Worm (Caenorhabditis elegans) whole organism, L1 larva: ENCODE results near the gene npp-9.

Source experiments
- aha-1 ChIP-seq: fragments of 150-350 bp; optimal IDR thresholded peaks from 2 replicates; lab custom pipeline; 2014; ENCODE audit warnings: missing biosample characterization, missing genetic modification characterization
- aly-2 ChIP-seq: fragments of 150-350 bp; optimal IDR thresholded peaks from 2 replicates; lab custom pipeline; 2014; ENCODE audit warnings: missing biosample characterization, missing genetic modification characterization
- ama-1 ChIP-seq: fragments of 150-350 bp; optimal IDR thresholded peaks from 2 replicates; lab custom pipeline; 2014
- ceh-90 ChIP-seq: sonication (generic microtip); optimal IDR thresholded peaks from 2 replicates; lab custom pipeline; 2016; ENCODE audit warnings: missing genetic modification characterization, missing compliant biosample characterization
- dsc-1 ChIP-seq: sonication (generic microtip); optimal IDR thresholded peaks from 2 replicates; lab custom pipeline; 2016; ENCODE audit warnings: mild to moderate bottlenecking, missing genetic modification characterization, missing compliant biosample characterization
- fkh-10 ChIP-seq: sonication (generic microtip); optimal IDR thresholded peaks from 2 replicates; lab custom pipeline; 2017; ENCODE audit warnings: missing biosample characterization, missing genetic modification reagents, missing genetic modification characterization
- fos-1 ChIP-seq: fragments of 150-350 bp; optimal IDR thresholded peaks from 2 replicates; lab custom pipeline; 2014; ENCODE audit warnings: missing biosample characterization, missing genetic modification characterization
- lir-3 ChIP-seq: sonication (generic microtip); optimal IDR thresholded peaks from 2 replicates; lab custom pipeline; 2016; ENCODE audit warnings: mild to moderate bottlenecking, missing genetic modification characterization, moderate library complexity, missing compliant biosample characterization; ENCODE audit not compliant: poor library complexity
- nhr-76 ChIP-seq: sonication (generic microtip); optimal IDR thresholded peaks from 2 replicates; lab custom pipeline; 2017; ENCODE audit warnings: missing biosample characterization, missing genetic modification characterization
- snpc-4 ChIP-seq: fragments of 150-350 bp; optimal IDR thresholded peaks from 2 replicates; lab custom pipeline; 2014; ENCODE audit warnings: missing biosample characterization, missing genetic modification characterization
- tlp-1 ChIP-seq: fragments of 150-350 bp; optimal IDR thresholded peaks from 2 replicates; lab custom pipeline; 2014; ENCODE audit warnings: missing biosample characterization, missing genetic modification characterization
- unc-62 ChIP-seq: fragments of 150-350 bp; optimal IDR thresholded peaks from 2 replicates; lab custom pipeline; 2014; ENCODE audit warnings: missing biosample characterization, missing genetic modification reagents, missing genetic modification characterization
- zag-1 ChIP-seq: fragments of 150-350 bp; optimal IDR thresholded peaks from 2 replicates; lab custom pipeline; 2014; ENCODE audit warnings: missing biosample characterization, missing genetic modification characterization
- ztf-11 ChIP-seq, 2 experiments: sonication (generic microtip); optimal IDR thresholded peaks; 2 replicates each; lab custom pipeline; 2016 to 2017; ENCODE audit warnings: missing genetic modification characterization in 2 of 2, missing biosample characterization in 1 of 2, missing compliant biosample characterization in 1 of 2

DNA sequence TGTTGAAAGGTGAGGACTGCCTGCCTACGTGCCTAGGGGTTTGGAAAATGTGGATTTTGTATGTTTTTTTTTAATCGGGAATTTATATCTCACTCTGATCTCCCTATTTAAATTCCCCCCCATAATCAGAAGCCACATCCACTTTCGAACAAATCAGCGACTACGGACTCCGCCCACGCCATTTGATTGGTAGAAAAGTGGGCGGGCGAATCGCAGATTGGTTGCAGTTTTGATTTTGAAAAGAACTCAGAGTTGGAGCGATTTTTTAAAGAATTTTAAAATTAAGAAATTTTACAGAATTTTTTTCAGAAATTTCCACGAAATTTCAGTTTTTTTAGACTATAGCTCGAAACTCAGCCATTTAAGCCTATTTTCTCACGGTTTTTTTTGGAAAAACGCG lies 44.2 kb downstream of the npp-9 start:
- no peak for TF ChIP-seq lir-3 (tag; lab: Kevin White, UChicago)
- no peak for TF ChIP-seq tlp-1 (tag; lab: Kevin White, UChicago)
- TF ChIP-seq aly-2 (tag; lab: Kevin White, UChicago) = no peak
- no peak for TF ChIP-seq fos-1 (tag; lab: Kevin White, UChicago)
- TF ChIP-seq snpc-4 (tag; lab: Kevin White, UChicago) = no peak
- no peak for TF ChIP-seq unc-62 (GFP tag; lab: Kevin White, UChicago)
- TF ChIP-seq aha-1 (tag; lab: Kevin White, UChicago) = no peak
- no peak for TF ChIP-seq dsc-1
- no peak for TF ChIP-seq ama-1 (lab: Kevin White, UChicago)
- no peak for TF ChIP-seq ztf-11 (tag; optimal IDR thresholded peaks at IDR 0.05; lab: Kevin White, UChicago)
- TF ChIP-seq nhr-76 = no peak
- TF ChIP-seq zag-1 (tag; lab: Kevin White, UChicago) = no peak
- no peak for TF ChIP-seq ceh-90 (tag; lab: Kevin White, UChicago)
- TF ChIP-seq fkh-10 (GFP tag; lab: Kevin White, UChicago) = no peak
